Fruit fly (Drosophila melanogaster): ENCODE measurements around the gene CG32235.
A peak's percentile ranks its signal among the peaks of the same experiment; 100 is the strongest.

Gene CG32235

DNA sequence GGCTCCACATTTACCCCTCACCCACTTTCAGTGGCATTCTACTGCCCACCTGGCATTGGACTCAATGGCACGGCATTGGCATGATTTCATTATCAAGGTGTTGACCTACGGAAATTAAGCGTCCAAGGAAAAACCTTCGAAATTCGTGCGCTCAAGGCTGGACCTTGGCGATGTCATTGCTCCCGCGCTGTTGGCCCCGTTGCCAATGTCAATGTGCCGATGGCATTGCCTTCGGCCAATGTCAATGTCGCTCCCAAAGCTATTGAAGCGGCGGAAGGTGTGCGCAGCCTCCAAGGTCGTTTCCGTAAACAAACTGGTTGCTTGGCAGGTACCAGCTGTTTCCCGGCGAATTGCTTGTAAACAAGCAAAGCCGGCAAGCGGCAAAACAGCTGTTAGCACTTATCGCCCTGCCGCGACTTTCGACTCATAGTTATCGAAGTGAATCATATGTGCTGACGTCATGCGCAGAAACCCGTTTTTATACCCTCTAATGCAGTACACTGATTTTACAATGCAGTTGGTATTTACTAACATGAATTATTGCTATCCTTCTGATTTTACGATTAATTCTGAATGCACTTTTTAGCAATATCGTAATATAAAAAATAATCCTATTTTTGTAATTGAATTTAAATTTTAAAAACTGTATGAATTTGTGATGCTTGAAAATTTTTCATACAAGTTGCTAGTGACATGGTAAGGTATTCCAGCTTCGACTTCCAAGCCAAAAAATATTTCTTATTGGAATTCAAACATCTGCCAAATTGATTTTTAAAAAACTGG is 35.7 kb downstream of the CG32235 start (continued):
- peak; percentile 95 for TF ChIP-seq onecut (GFP tag; IDR thresholded peaks at IDR 0.05)
- peak; percentile 90 for TF ChIP-seq slou (GFP tag; optimal IDR thresholded peaks at IDR 0.05)
- TF ChIP-seq crol (GFP tag; IDR thresholded peaks at IDR 0.05), result peak; percentile 46
- TF ChIP-seq CG30403 (GFP tag; optimal IDR thresholded peaks at IDR 0.05), result peak; percentile 97
- TF ChIP-seq pnt (GFP tag; optimal IDR thresholded peaks at IDR 0.05), result peak; percentile 75
- peak; percentile 88 for TF ChIP-seq sug (tag; optimal IDR thresholded peaks at IDR 0.05)
- TF ChIP-seq dimm (GFP tag; IDR thresholded peaks at IDR 0.05), result peak; percentile 87
- peak; percentile 71 for TF ChIP-seq Jarid2 (GFP tag; optimal IDR thresholded peaks at IDR 0.05)
- TF ChIP-seq mirr (GFP tag; optimal IDR thresholded peaks at IDR 0.05), result peak; percentile 81
- TF ChIP-seq CG42726 (GFP tag; IDR thresholded peaks at IDR 0.05; ENCODE audit: partially characterized antibody), result no peak
- TF ChIP-seq gce (GFP tag; IDR thresholded peaks at IDR 0.05), result peak; percentile 96
- TF ChIP-seq HmgZ (tag; optimal IDR thresholded peaks at IDR 0.05), result peak; percentile 95
- peak; percentile 91 for TF ChIP-seq fu2 (GFP tag; optimal IDR thresholded peaks at IDR 0.05)
- peak; percentile 98 for TF ChIP-seq Atf6 (GFP tag; IDR thresholded peaks at IDR 0.05)
- peak; percentile 86 for TF ChIP-seq CG6254 (GFP tag; optimal IDR thresholded peaks at IDR 0.05)
- peak; percentile 93 for TF ChIP-seq Fer1 (GFP tag; optimal IDR thresholded peaks at IDR 0.05)
- no peak for TF ChIP-seq CG12155 (GFP tag; optimal IDR thresholded peaks at IDR 0.05)
- TF ChIP-seq Dbx (GFP tag; IDR thresholded peaks at IDR 0.05), result peak; percentile 98
- peak; percentile 96 for TF ChIP-seq H15 (GFP tag; IDR thresholded peaks at IDR 0.05)
- peak; percentile 92 for TF ChIP-seq CG12071 (GFP tag; optimal IDR thresholded peaks at IDR 0.05)
- no peak for TF ChIP-seq gro (GFP tag; optimal IDR thresholded peaks at IDR 0.05)
- TF ChIP-seq D19B (GFP tag; optimal IDR thresholded peaks at IDR 0.05), result peak; percentile 88
- peak; percentile 87 for TF ChIP-seq CG30431 (GFP tag; optimal IDR thresholded peaks at IDR 0.05)
- TF ChIP-seq CG3407 (GFP tag; optimal IDR thresholded peaks at IDR 0.05), result peak; percentile 89
- TF ChIP-seq gt (GFP tag; IDR thresholded peaks at IDR 0.05), result peak; percentile 89
- no peak for TF ChIP-seq br (optimal IDR thresholded peaks at IDR 0.05)
- TF ChIP-seq exex (tag; optimal IDR thresholded peaks at IDR 0.05), result peak; percentile 66
- peak; percentile 93 for TF ChIP-seq Optix (GFP tag; IDR thresholded peaks at IDR 0.05)
- TF ChIP-seq CG6683 (GFP tag; optimal IDR thresholded peaks at IDR 0.05), result peak; percentile 91
- TF ChIP-seq Sry-δ (GFP tag; optimal IDR thresholded peaks at IDR 0.05), result peak; percentile 53
- TF ChIP-seq Camta (GFP tag; optimal IDR thresholded peaks at IDR 0.05), result peak; percentile 90
- peak; percentile 97 for TF ChIP-seq CG7839 (tag; optimal IDR thresholded peaks at IDR 0.05)
- no peak for TF ChIP-seq Vsx1 (GFP tag; optimal IDR thresholded peaks at IDR 0.05)
- no peak for TF ChIP-seq fru (optimal IDR thresholded peaks at IDR 0.05)
- TF ChIP-seq unpg (GFP tag; optimal IDR thresholded peaks at IDR 0.05), result peak; percentile 96
- TF ChIP-seq cwo (GFP tag; optimal IDR thresholded peaks at IDR 0.05), result peak; percentile 90
- no peak for TF ChIP-seq nom (GFP tag; optimal IDR thresholded peaks at IDR 0.05)
- TF ChIP-seq zfh1 (GFP tag; IDR thresholded peaks at IDR 0.05), result peak; percentile 97
- peak; percentile 57 for TF ChIP-seq slp2 (GFP tag; optimal IDR thresholded peaks at IDR 0.05)
- no peak for TF ChIP-seq CG30020 (tag; optimal IDR thresholded peaks at IDR 0.05)
- peak; percentile 51 for TF ChIP-seq CG17802 (tag; optimal IDR thresholded peaks at IDR 0.05)
- TF ChIP-seq Nf-YC (tag; optimal IDR thresholded peaks at IDR 0.05), result peak; percentile 77
- TF ChIP-seq B-H2 (GFP tag; optimal IDR thresholded peaks at IDR 0.05), result peak; percentile 27
- TF ChIP-seq CG4617 (GFP tag; optimal IDR thresholded peaks at IDR 0.05; ENCODE audit: borderline replicate concordance), result peak; percentile 81
- peak; percentile 87 for TF ChIP-seq CG16779 (GFP tag; IDR thresholded peaks at IDR 0.05)
- TF ChIP-seq pzg (GFP tag; optimal IDR thresholded peaks at IDR 0.05), result peak; percentile 42
- TF ChIP-seq CG15073 (GFP tag; optimal IDR thresholded peaks at IDR 0.05), result peak; percentile 74
- TF ChIP-seq tna (GFP tag; IDR thresholded peaks at IDR 0.05; ENCODE audit: partially characterized antibody), result no peak
- TF ChIP-seq CG31441 (GFP tag; IDR thresholded peaks at IDR 0.05), result peak; percentile 84
- peak; percentile 96 for TF ChIP-seq CG14667 (GFP tag; IDR thresholded peaks at IDR 0.05)
